Fruit fly (Drosophila melanogaster) whole organism, embryonic: ENCODE measurements around the gene Prat.

Experiments used
- Blimp-1 ChIP-seq: fragments of 200-800 bp; sonication (Bioruptor generic); optimal IDR thresholded peaks from 3 replicates; lab custom pipeline; 2018; ENCODE audit warnings: missing biosample characterization, missing genetic modification characterization, mild to moderate bottlenecking, moderate library complexity, missing genetic modification reagents
- Bteb2 ChIP-seq: fragments of 200-800 bp; sonication (Bioruptor generic); optimal IDR thresholded peaks from 2 replicates; lab custom pipeline; 2016; ENCODE audit warnings: missing biosample characterization, missing genetic modification characterization
- CG11247 ChIP-seq: fragments of 200-800 bp; sonication (Bioruptor generic); IDR thresholded peaks from 2 replicates; pipeline ENCODE4 v1.3.6; 2022; ENCODE audit warnings: missing biosample characterization, missing genetic modification characterization
- CG11696 ChIP-seq: fragments of 200-800 bp; sonication (Bioruptor generic); IDR thresholded peaks from 2 replicates; pipeline ENCODE4 v1.3.6; 2022; ENCODE audit warnings: missing biosample characterization, missing genetic modification characterization
- CG12155 ChIP-seq: fragments of 200-800 bp; sonication (Bioruptor generic); optimal IDR thresholded peaks from 3 replicates; lab custom pipeline; 2016; ENCODE audit warnings: missing biosample characterization, missing genetic modification characterization
- CG12942 ChIP-seq: fragments of 200-800 bp; sonication (Bioruptor generic); optimal IDR thresholded peaks from 3 replicates; lab custom pipeline; 2016; ENCODE audit warnings: missing biosample characterization, missing genetic modification characterization
- CG13296 ChIP-seq: fragments of 200-800 bp; sonication (Bioruptor generic); optimal IDR thresholded peaks from 3 replicates; lab custom pipeline; 2018; ENCODE audit warnings: missing biosample characterization, mild to moderate bottlenecking, missing genetic modification characterization
- CG15011 ChIP-seq: fragments of 200-800 bp; sonication (Bioruptor generic); optimal IDR thresholded peaks from 3 replicates; lab custom pipeline; 2018; ENCODE audit warnings: missing biosample characterization, mild to moderate bottlenecking, missing genetic modification characterization
- CG16779 ChIP-seq: fragments of 200-800 bp; sonication (Bioruptor generic); IDR thresholded peaks from 2 replicates; pipeline ENCODE4 v1.3.6; 2022; ENCODE audit warnings: missing biosample characterization, missing genetic modification characterization
- CG17186 ChIP-seq: fragments of 200-800 bp; sonication (Bioruptor generic); optimal IDR thresholded peaks from 3 replicates; lab custom pipeline; 2017; ENCODE audit warnings: missing biosample characterization, missing genetic modification reagents, missing genetic modification characterization
- CG17359 ChIP-seq: fragments of 200-800 bp; sonication (Bioruptor generic); optimal IDR thresholded peaks from 3 replicates; lab custom pipeline; 2018; ENCODE audit warnings: missing biosample characterization, mild to moderate bottlenecking, missing genetic modification characterization, moderate library complexity
- CG17829 ChIP-seq: fragments of 200-800 bp; optimal IDR thresholded peaks from 2 replicates; lab custom pipeline; 2019; ENCODE audit warnings: missing biosample characterization, mild to moderate bottlenecking, missing genetic modification characterization, moderate library complexity
- CG2120 ChIP-seq: fragments of 200-800 bp; sonication (Bioruptor generic); optimal IDR thresholded peaks from 3 replicates; lab custom pipeline; 2016; ENCODE audit warnings: missing biosample characterization, missing genetic modification characterization
- CG2875 ChIP-seq: fragments of 200-800 bp; sonication (Bioruptor generic); optimal IDR thresholded peaks from 2 replicates; lab custom pipeline; 2017; ENCODE audit warnings: missing biosample characterization, mild to moderate bottlenecking, missing genetic modification characterization, missing genetic modification reagents
- CG30431 ChIP-seq: fragments of 200-800 bp; sonication (Bioruptor generic); optimal IDR thresholded peaks from 2 replicates; lab custom pipeline; 2017; ENCODE audit warnings: missing biosample characterization, missing genetic modification characterization
- CG33213 ChIP-seq: fragments of 200-800 bp; sonication (Bioruptor generic); optimal IDR thresholded peaks from 3 replicates; lab custom pipeline; 2016; ENCODE audit warnings: missing biosample characterization, missing genetic modification characterization
- CG3847 ChIP-seq: fragments of 200-800 bp; sonication (Bioruptor generic); IDR thresholded peaks from 2 replicates; pipeline ENCODE4 v1.3.6; 2022; ENCODE audit warnings: missing biosample characterization, missing genetic modification characterization
- CG3995 ChIP-seq: fragments of 200-800 bp; sonication (Bioruptor generic); optimal IDR thresholded peaks from 3 replicates; lab custom pipeline; 2016; ENCODE audit warnings: missing biosample characterization, missing genetic modification characterization
- CG6683 ChIP-seq: fragments of 200-800 bp; sonication (Bioruptor generic); optimal IDR thresholded peaks from 2 replicates; lab custom pipeline; 2017; ENCODE audit warnings: missing biosample characterization, mild to moderate bottlenecking, missing genetic modification characterization, missing genetic modification reagents
- CG6765 ChIP-seq: fragments of 200-800 bp; sonication (Bioruptor generic); optimal IDR thresholded peaks from 3 replicates; lab custom pipeline; 2017; ENCODE audit warnings: missing biosample characterization, mild to moderate bottlenecking, missing genetic modification characterization
- CG6813 ChIP-seq: fragments of 200-800 bp; sonication (Bioruptor generic); optimal IDR thresholded peaks from 2 replicates; lab custom pipeline; 2017; ENCODE audit warnings: missing biosample characterization, missing genetic modification characterization, mild to moderate bottlenecking, moderate library complexity, missing genetic modification reagents
- CG7556 ChIP-seq: fragments of 200-800 bp; sonication (Bioruptor generic); optimal IDR thresholded peaks from 2 replicates; lab custom pipeline; 2017; ENCODE audit warnings: missing biosample characterization, mild to moderate bottlenecking, missing genetic modification characterization
- CG7928 ChIP-seq: fragments of 200-800 bp; sonication (Bioruptor generic); optimal IDR thresholded peaks from 2 replicates; lab custom pipeline; 2017; ENCODE audit warnings: missing biosample characterization, mild to moderate bottlenecking, missing genetic modification characterization
- Dek ChIP-seq: fragments of 200-800 bp; sonication (Bioruptor generic); optimal IDR thresholded peaks from 3 replicates; lab custom pipeline; 2019; ENCODE audit warnings: missing biosample characterization, mild to moderate bottlenecking, missing genetic modification characterization, moderate library complexity
- Dref ChIP-seq: fragments of 200-800 bp; sonication (Bioruptor generic); IDR thresholded peaks from 2 replicates; pipeline ENCODE4 v1.3.6; 2022; ENCODE audit warnings: missing biosample characterization, missing genetic modification characterization
- Ets65A ChIP-seq: fragments of 200-800 bp; sonication (Bioruptor generic); peaks from one replicate; lab custom pipeline; 2016; ENCODE audit warnings: missing biosample characterization, missing genetic modification characterization
- Ets97D ChIP-seq: fragments of 200-800 bp; sonication (Bioruptor generic); optimal IDR thresholded peaks from 3 replicates; lab custom pipeline; 2016; ENCODE audit warnings: missing biosample characterization, missing genetic modification characterization
- H2.0 ChIP-seq: fragments of 200-800 bp; sonication (Bioruptor generic); IDR thresholded peaks from 2 replicates; pipeline ENCODE4 v1.3.6; 2022; ENCODE audit warnings: missing biosample characterization, missing genetic modification characterization
- HLH3B ChIP-seq: fragments of 200-800 bp; sonication (Bioruptor generic); IDR thresholded peaks from 2 replicates; pipeline ENCODE4 v1.3.6; 2022; ENCODE audit warnings: missing biosample characterization, missing genetic modification characterization
- Hr39 ChIP-seq: fragments of >200 bp; optimal IDR thresholded peaks from 2 replicates; lab custom pipeline; 2017
- Kr ChIP-seq: fragments of 200-800 bp; sonication (Bioruptor generic); optimal IDR thresholded peaks from 2 replicates; lab custom pipeline; 2017; ENCODE audit warnings: missing biosample characterization, mild to moderate bottlenecking, missing genetic modification characterization
- Rfx ChIP-seq: fragments of 200-800 bp; sonication (Bioruptor generic); IDR thresholded peaks from 2 replicates; pipeline ENCODE4 v1.3.6; 2022; ENCODE audit warnings: missing biosample characterization, missing genetic modification characterization
- Sin3A ChIP-seq: fragments of >200 bp; optimal IDR thresholded peaks from 2 replicates; lab custom pipeline; 2018
- Tbp ChIP-seq: fragments of >200 bp; optimal IDR thresholded peaks from 2 replicates; lab custom pipeline; 2018; ENCODE audit warnings: missing biosample characterization, missing genetic modification characterization
- Trl ChIP-seq, 3 experiments: fragments of >200 bp in 2 of 3; fragments of 200-800 bp in 1 of 3; sonication (Bioruptor generic) in 1 of 3; optimal IDR thresholded peaks; 2 replicates in 1 of 3; 3 replicates in 2 of 3; lab custom pipeline; 2016 to 2017; ENCODE audit warnings: missing biosample characterization in 1 of 3, missing genetic modification characterization in 1 of 3
- ac ChIP-seq: fragments of 200-800 bp; sonication (Bioruptor generic); optimal IDR thresholded peaks from 3 replicates; lab custom pipeline; 2017; ENCODE audit warnings: missing biosample characterization, mild to moderate bottlenecking, missing genetic modification characterization
- aop ChIP-seq: fragments of 200-800 bp; sonication (Bioruptor generic); IDR thresholded peaks from 2 replicates; pipeline ENCODE4 v1.3.6; 2022; ENCODE audit warnings: missing biosample characterization, missing genetic modification characterization
- ato ChIP-seq: fragments of 200-800 bp; sonication (Bioruptor generic); IDR thresholded peaks from 2 replicates; pipeline ENCODE4 v1.3.6; 2022; ENCODE audit warnings: missing biosample characterization, missing genetic modification characterization; ENCODE audit not compliant: partially characterized antibody
- caup ChIP-seq: fragments of 200-800 bp; sonication (Bioruptor generic); optimal IDR thresholded peaks from 3 replicates; lab custom pipeline; 2017; ENCODE audit warnings: missing biosample characterization, mild to moderate bottlenecking, missing genetic modification characterization, moderate library complexity; ENCODE audit not compliant: severe bottlenecking
- chn ChIP-seq: fragments of 200-800 bp; sonication (Bioruptor generic); optimal IDR thresholded peaks from 2 replicates; lab custom pipeline; 2016; ENCODE audit warnings: missing biosample characterization, missing genetic modification characterization
- croc ChIP-seq: fragments of 200-800 bp; sonication (Bioruptor generic); conservative IDR thresholded peaks from 3 replicates; pipeline ENCODE4 v1.3.6; 2022; ENCODE audit warnings: missing biosample characterization, missing genetic modification characterization
- danr ChIP-seq: fragments of 200-800 bp; sonication (Bioruptor generic); IDR thresholded peaks from 2 replicates; pipeline ENCODE4 v1.3.6; 2022; ENCODE audit warnings: missing biosample characterization, missing genetic modification characterization
- ewg ChIP-seq: fragments of 200-800 bp; sonication (Bioruptor generic); optimal IDR thresholded peaks from 3 replicates; lab custom pipeline; 2017; ENCODE audit warnings: mild to moderate bottlenecking, missing biosample characterization, missing genetic modification reagents, missing genetic modification characterization
- fu2 ChIP-seq: fragments of 200-800 bp; sonication (Bioruptor generic); optimal IDR thresholded peaks from 2 replicates; lab custom pipeline; 2016; ENCODE audit warnings: missing biosample characterization, missing genetic modification characterization
- gt ChIP-seq: fragments of 200-800 bp; sonication (Bioruptor generic); IDR thresholded peaks from 2 replicates; pipeline ENCODE4 v1.3.6; 2022; ENCODE audit warnings: missing biosample characterization, missing genetic modification characterization
- ind ChIP-seq: fragments of 200-800 bp; sonication (Bioruptor generic); optimal IDR thresholded peaks from 3 replicates; lab custom pipeline; 2016; ENCODE audit warnings: missing biosample characterization, missing genetic modification characterization
- repo ChIP-seq: fragments of 200-800 bp; sonication (Bioruptor generic); optimal IDR thresholded peaks from 2 replicates; lab custom pipeline; 2016; ENCODE audit warnings: missing biosample characterization, missing genetic modification characterization
- scrt ChIP-seq: fragments of 200-800 bp; sonication (Bioruptor generic); optimal IDR thresholded peaks from 2 replicates; lab custom pipeline; 2018; ENCODE audit warnings: missing biosample characterization, mild to moderate bottlenecking, missing genetic modification characterization, moderate library complexity
- stwl ChIP-seq: fragments of 200-800 bp; sonication (Bioruptor generic); optimal IDR thresholded peaks from 3 replicates; lab custom pipeline; 2018; ENCODE audit warnings: missing biosample characterization, mild to moderate bottlenecking, missing genetic modification characterization, moderate library complexity
- sug ChIP-seq: fragments of 200-800 bp; optimal IDR thresholded peaks from 2 replicates; lab custom pipeline; 2019; ENCODE audit warnings: missing biosample characterization, mild to moderate bottlenecking, missing genetic modification characterization, moderate library complexity
- tll ChIP-seq, 2 experiments: fragments of 200-800 bp in 1 of 2; fragments of >200 bp in 1 of 2; sonication (Bioruptor generic) in 1 of 2; optimal IDR thresholded peaks; 2 replicates each; lab custom pipeline; 2017 to 2019; ENCODE audit warnings: missing biosample characterization in 2 of 2, missing genetic modification characterization in 2 of 2, mild to moderate bottlenecking in 1 of 2, moderate library complexity in 1 of 2
- wdn ChIP-seq: fragments of 200-800 bp; sonication (Bioruptor generic); IDR thresholded peaks from 2 replicates; pipeline ENCODE4 v1.3.6; 2022; ENCODE audit warnings: missing biosample characterization, missing genetic modification characterization

Gene Prat

DNA sequence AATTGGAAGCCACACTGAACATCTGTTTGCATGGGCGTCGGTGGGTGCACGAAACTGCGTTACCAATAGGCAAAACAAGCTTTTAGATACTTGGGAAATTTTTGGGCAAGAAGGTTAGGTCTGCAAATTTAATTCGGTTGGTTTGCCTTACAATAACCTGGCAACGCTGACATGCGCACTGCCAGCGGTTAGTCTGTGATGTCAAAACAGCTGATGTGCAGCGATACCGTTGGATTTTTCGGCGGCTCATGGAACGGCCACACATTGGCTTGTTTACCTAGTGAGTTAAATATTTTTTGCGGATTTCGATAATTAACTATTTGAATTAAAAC is 24.8 kb downstream of the Prat start, which contains the start of gene ArgRS-m (continued):
- TF ChIP-seq ac (GFP tag; lab: Kevin White, UChicago) (no peak), croc (GFP tag; lab: Robert Waterston, UW) (no peak), repo (GFP tag; lab: Kevin White, UChicago) (peak; percentile 26), H2.0 (peak; percentile 44), Kr (GFP tag; lab: Kevin White, UChicago) (no peak), caup (GFP tag; lab: Kevin White, UChicago) (peak; percentile 62), Blimp-1 (GFP tag; lab: Kevin White, UChicago) (no peak), CG12155 (GFP tag; lab: Kevin White, UChicago) (peak; percentile 31), CG3995 (peak; percentile 12), CG6813 (GFP tag; lab: Kevin White, UChicago) (no peak), Dref (no peak), gt (GFP tag; lab: Robert Waterston, UW) (no peak), CG15011 (GFP tag; lab: Kevin White, UChicago) (no peak), tll (GFP tag; optimal IDR thresholded peaks at IDR 0.05; lab: Kevin White, UChicago) (no peak), ewg (GFP tag; lab: Kevin White, UChicago) (peak; percentile 99), danr (GFP tag; lab: Robert Waterston, UW) (no peak), CG2875 (GFP tag; lab: Kevin White, UChicago) (no peak), CG7928 (peak; percentile 26), CG11696 (GFP tag; lab: Robert Waterston, UW) (no peak), CG7556 (GFP tag; lab: Kevin White, UChicago) (peak; percentile 51), Bteb2 (peak; percentile 63), Tbp (GFP tag; lab: Kevin White, UChicago) (no peak), CG6683 (GFP tag; lab: Kevin White, UChicago) (peak; percentile 5), fu2 (GFP tag; lab: Kevin White, UChicago) (peak; percentile 74), Sin3A (peak; percentile 76), sug (tag; lab: Kevin White, UChicago) (peak; percentile 44), Trl (optimal IDR thresholded peaks at IDR 0.05; lab: Kevin White, UChicago) (no peak), Trl (GFP tag; optimal IDR thresholded peaks at IDR 0.05; lab: Kevin White, UChicago) (peak; percentile 42), CG6765 (GFP tag; lab: Kevin White, UChicago) (no peak), CG17829 (tag; lab: Kevin White, UChicago) (peak; percentile 45), CG30431 (GFP tag; lab: Kevin White, UChicago) (no peak), Dek (tag; lab: Kevin White, UChicago) (no peak), scrt (GFP tag; lab: Kevin White, UChicago) (peak; percentile 4), chn (GFP tag; lab: Kevin White, UChicago) (peak; percentile 20), CG17359 (tag; lab: Kevin White, UChicago) (peak; percentile 30), Rfx (GFP tag; lab: Robert Waterston, UW) (peak; percentile 84), ind (GFP tag; lab: Kevin White, UChicago) (peak; percentile 67), CG11247 (GFP tag; lab: Robert Waterston, UW) (0 out of 2 replicates have a peak, but pooled peaks have one; percentile 21), HLH3B (GFP tag; lab: Robert Waterston, UW) (0 out of 2 replicates have a peak, but pooled peaks have one; percentile 7), CG12942 (peak; percentile 33), CG17186 (peak; percentile 96), CG3847 (GFP tag; lab: Robert Waterston, UW) (peak; percentile 62; the same call in 1 of the 2 replicates), CG16779 (no peak), CG2120 (peak; percentile 89), Hr39 (lab: Kevin White, UChicago) (no peak), CG33213 (GFP tag; lab: Kevin White, UChicago) (peak; percentile 35), wdn (no peak), stwl (tag; lab: Kevin White, UChicago) (peak; percentile 76), aop (GFP tag; lab: Robert Waterston, UW) (no peak), Ets65A (GFP tag; lab: Kevin White, UChicago) (peak; percentile 34), CG13296 (peak; percentile 33), Ets97D (GFP tag; lab: Kevin White, UChicago) (peak; percentile 63), ato (GFP tag; lab: Robert Waterston, UW) (0 out of 2 replicates have a peak, but pooled peaks have one; percentile 8)
